Fruit fly (Drosophila melanogaster) whole organism, wandering third instar larva: ENCODE results near the gene Pmi.

Source experiments
- Rel ChIP-seq, 2 experiments: fragments of 200-800 bp; sonication (Bioruptor generic) in 1 of 2; optimal IDR thresholded peaks; 2 replicates in 1 of 2; 3 replicates in 1 of 2; lab custom pipeline; 2016 to 2019; ENCODE audit warnings: mild to moderate bottlenecking in 2 of 2, missing biosample characterization in 2 of 2, missing genetic modification characterization in 2 of 2, moderate library complexity in 1 of 2
- Vsx2 ChIP-seq: fragments of 200-300, 225-300 bp; sonication (Bioruptor generic); optimal IDR thresholded peaks from 2 replicates; lab custom pipeline; 2018; ENCODE audit warnings: missing biosample characterization, missing genetic modification characterization; ENCODE audit not compliant: partially characterized antibody

DNA sequence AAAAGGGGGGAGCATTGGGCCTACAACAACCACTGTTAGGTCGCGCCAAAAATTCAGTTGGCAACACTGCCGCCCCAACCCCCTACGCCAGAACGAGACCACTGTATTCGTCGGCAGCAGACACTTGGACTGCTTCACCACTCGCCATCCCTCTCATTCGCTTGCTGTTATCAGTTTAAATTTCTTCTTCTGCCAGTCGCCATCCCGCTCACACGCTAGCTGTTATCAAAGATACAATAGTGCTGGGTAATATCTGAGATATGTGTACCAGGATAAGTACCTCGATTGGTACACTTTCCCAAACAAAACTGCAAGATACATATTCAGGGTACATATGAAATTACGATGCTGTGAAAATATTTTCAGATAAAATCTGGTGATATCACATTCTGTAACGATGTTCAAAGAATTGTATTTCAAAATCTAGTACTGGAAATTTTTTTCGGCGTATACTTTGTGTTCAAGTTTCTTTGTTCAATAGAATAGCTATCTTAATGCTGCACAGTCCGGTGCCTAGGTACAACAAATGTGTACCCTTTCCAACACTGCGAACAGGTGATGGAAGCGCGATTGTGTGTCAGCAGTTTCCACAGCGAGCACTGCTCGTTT lies 8.9 kb upstream of the Pmi start:
- TF ChIP-seq Rel (GFP tag; optimal IDR thresholded peaks at IDR 0.05; lab: Kevin White, UChicago) (no peak), Rel (tag; optimal IDR thresholded peaks at IDR 0.05; lab: Kevin White, UChicago) (peak; percentile 86), Vsx2 (GFP tag; lab: Kevin White, UChicago) (no peak)
